Fruit fly (Drosophila melanogaster) whole organism, prepupa: ENCODE results near the gene santa-maria.

Experiments used
- CG16779 ChIP-seq: fragments of 200-800 bp; sonication (Bioruptor generic); optimal IDR thresholded peaks from 3 replicates; lab custom pipeline; 2017; ENCODE audit warnings: missing biosample characterization, mild to moderate bottlenecking, missing genetic modification characterization
- CG3919 ChIP-seq: fragments of 200-800 bp; sonication (Bioruptor generic); optimal IDR thresholded peaks from 3 replicates; lab custom pipeline; 2016; ENCODE audit warnings: missing biosample characterization, missing genetic modification characterization
- Eip93F ChIP-seq: fragments of 200-800 bp; sonication (Bioruptor generic); optimal IDR thresholded peaks from 2 replicates; lab custom pipeline; 2016; ENCODE audit warnings: missing biosample characterization, mild to moderate bottlenecking, missing genetic modification characterization
- Hr4 ChIP-seq: fragments of 200-800 bp; sonication (Bioruptor generic); optimal IDR thresholded peaks from 3 replicates; lab custom pipeline; 2016; ENCODE audit warnings: missing biosample characterization, missing genetic modification characterization
- spab ChIP-seq: fragments of 200-800 bp; sonication (Bioruptor generic); optimal IDR thresholded peaks from 2 replicates; lab custom pipeline; 2017; ENCODE audit warnings: missing biosample characterization, mild to moderate bottlenecking, missing genetic modification characterization, missing genetic modification reagents

DNA sequence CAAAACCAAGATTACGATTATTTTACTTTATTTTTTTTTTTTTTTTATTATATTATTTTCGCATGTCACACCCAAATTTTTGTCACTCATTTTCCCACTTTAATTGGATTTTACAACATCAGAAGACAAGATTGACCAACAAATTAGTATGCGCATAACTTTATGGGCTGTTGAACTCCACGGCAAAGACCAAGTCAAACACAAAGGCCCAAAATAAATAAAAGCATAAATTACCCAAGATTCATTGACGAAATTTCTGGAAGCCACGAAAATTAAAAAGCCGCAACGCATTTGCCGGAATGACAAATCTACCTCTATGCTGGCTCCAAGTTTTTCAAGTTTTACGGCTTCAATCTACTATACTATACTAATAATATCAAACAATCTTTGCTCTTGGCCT lies 8.9 kb downstream of the santa-maria start:
- TF ChIP-seq Hr4 (GFP tag; lab: Kevin White, UChicago) (no peak), CG16779 (tag; lab: Kevin White, UChicago) (no peak), Eip93F (no peak), CG3919 (GFP tag; lab: Kevin White, UChicago) (no peak), spab (GFP tag; lab: Kevin White, UChicago) (no peak)
